Fruit fly (Drosophila melanogaster) whole organism, embryonic: ENCODE results near the gene spdo.

Source experiments
- BEAF-32 ChIP-seq: fragments of 200-800 bp; sonication (Bioruptor generic); optimal IDR thresholded peaks from 3 replicates; lab custom pipeline; 2017; ENCODE audit warnings: missing biosample characterization, missing genetic modification characterization, mild to moderate bottlenecking, moderate library complexity, missing genetic modification reagents
- C15 ChIP-seq: fragments of 200-800 bp; sonication (Bioruptor generic); IDR thresholded peaks from 3 replicates; pipeline ENCODE4 v1.3.6; 2022; ENCODE audit warnings: missing biosample characterization, missing genetic modification characterization
- CG10274 ChIP-seq: fragments of 200-800 bp; sonication (Bioruptor generic); optimal IDR thresholded peaks from 3 replicates; lab custom pipeline; 2017; ENCODE audit warnings: missing biosample characterization, mild to moderate bottlenecking, missing genetic modification characterization
- CG10321 ChIP-seq: fragments of 200-800 bp; sonication (Bioruptor generic); IDR thresholded peaks from 2 replicates; pipeline ENCODE4 v1.3.6; 2022; ENCODE audit warnings: missing biosample characterization, missing genetic modification characterization
- CG10366 ChIP-seq: fragments of 200-800 bp; sonication (Bioruptor generic); IDR thresholded peaks from 2 replicates; pipeline ENCODE4 v1.3.6; 2022; ENCODE audit warnings: missing biosample characterization, missing genetic modification characterization
- CG11085 ChIP-seq: fragments of 200-800 bp; sonication (Bioruptor generic); IDR thresholded peaks from 2 replicates; pipeline ENCODE4 v1.3.6; 2022; ENCODE audit warnings: missing biosample characterization, missing genetic modification characterization
- CG11456 ChIP-seq: fragments of 200-800 bp; sonication (Bioruptor generic); IDR thresholded peaks from 3 replicates; pipeline ENCODE4 v1.3.6; 2022; ENCODE audit warnings: missing biosample characterization, missing genetic modification characterization
- CG12236 ChIP-seq: fragments of 200-800 bp; sonication (Bioruptor generic); optimal IDR thresholded peaks from 2 replicates; lab custom pipeline; 2016; ENCODE audit warnings: missing biosample characterization, missing genetic modification characterization
- CG1233 ChIP-seq: fragments of 200-800 bp; sonication (Bioruptor generic); optimal IDR thresholded peaks from 4 replicates; lab custom pipeline; 2018; ENCODE audit warnings: missing biosample characterization, mild to moderate bottlenecking, missing genetic modification characterization
- CG12769 ChIP-seq: fragments of 200-800 bp; sonication (Bioruptor generic); optimal IDR thresholded peaks from 2 replicates; lab custom pipeline; 2019; ENCODE audit warnings: missing biosample characterization, mild to moderate bottlenecking, missing genetic modification characterization, moderate library complexity
- CG14014 ChIP-seq: fragments of 200-800 bp; sonication (Bioruptor generic); IDR thresholded peaks from 2 replicates; pipeline ENCODE4 v1.3.6; 2022; ENCODE audit warnings: missing biosample characterization, missing genetic modification characterization
- CG14860 ChIP-seq: fragments of 200-800 bp; sonication (Bioruptor generic); IDR thresholded peaks from 3 replicates; pipeline ENCODE4 v1.3.6; 2022; ENCODE audit warnings: missing biosample characterization, missing genetic modification characterization; ENCODE audit not compliant: partially characterized antibody
- CG18011 ChIP-seq: fragments of 200-800 bp; sonication (Bioruptor generic); optimal IDR thresholded peaks from 2 replicates; lab custom pipeline; 2017; ENCODE audit warnings: missing biosample characterization, missing genetic modification characterization, mild to moderate bottlenecking, moderate library complexity, missing genotype
- CG18262 ChIP-seq: fragments of 200-800 bp; optimal IDR thresholded peaks from 3 replicates; lab custom pipeline; 2019; ENCODE audit warnings: missing biosample characterization, mild to moderate bottlenecking, missing genetic modification characterization, moderate library complexity
- CG2712 ChIP-seq: fragments of 200-800 bp; optimal IDR thresholded peaks from 3 replicates; lab custom pipeline; 2019; ENCODE audit warnings: missing biosample characterization, mild to moderate bottlenecking, missing genetic modification characterization, moderate library complexity
- CG32532 ChIP-seq: fragments of 200-800 bp; sonication (Bioruptor generic); IDR thresholded peaks from 2 replicates; pipeline ENCODE4 v1.3.6; 2022; ENCODE audit warnings: missing biosample characterization, missing genetic modification characterization
- CG33557 ChIP-seq: fragments of 200-800 bp; sonication (Bioruptor generic); optimal IDR thresholded peaks from 2 replicates; lab custom pipeline; 2019; ENCODE audit warnings: missing biosample characterization, mild to moderate bottlenecking, missing genetic modification characterization, moderate library complexity
- CG34224 ChIP-seq: fragments of 200-800 bp; sonication (Bioruptor generic); IDR thresholded peaks from 3 replicates; pipeline ENCODE4 v1.3.6; 2022; ENCODE audit warnings: missing biosample characterization, missing genetic modification characterization; ENCODE audit not compliant: partially characterized antibody
- CG6175 ChIP-seq: fragments of 200-800 bp; sonication (Bioruptor generic); IDR thresholded peaks from 3 replicates; pipeline ENCODE4 v1.3.6; 2022; ENCODE audit warnings: missing biosample characterization, missing genetic modification characterization
- CG6254 ChIP-seq: fragments of 200-800 bp; sonication (Bioruptor generic); optimal IDR thresholded peaks from 3 replicates; lab custom pipeline; 2017; ENCODE audit warnings: mild to moderate bottlenecking, missing biosample characterization, missing genetic modification reagents, missing genetic modification characterization
- CG6683 ChIP-seq: fragments of 200-800 bp; sonication (Bioruptor generic); optimal IDR thresholded peaks from 2 replicates; lab custom pipeline; 2017; ENCODE audit warnings: missing biosample characterization, mild to moderate bottlenecking, missing genetic modification characterization, missing genetic modification reagents
- CG7372 ChIP-seq: fragments of 200-800 bp; sonication (Bioruptor generic); IDR thresholded peaks from 2 replicates; pipeline ENCODE4 v1.3.6; 2022; ENCODE audit warnings: missing biosample characterization, missing genetic modification characterization
- CG7963 ChIP-seq: fragments of 200-800 bp; sonication (Bioruptor generic); IDR thresholded peaks from 3 replicates; pipeline ENCODE4 v1.3.6; 2022; ENCODE audit warnings: missing biosample characterization, missing genetic modification characterization; ENCODE audit not compliant: partially characterized antibody
- CHES-1-like ChIP-seq: fragments of 200-800 bp; sonication (Bioruptor generic); optimal IDR thresholded peaks from 2 replicates; lab custom pipeline; 2016; ENCODE audit warnings: missing biosample characterization, missing genetic modification characterization
- Dref ChIP-seq: fragments of 200-800 bp; sonication (Bioruptor generic); IDR thresholded peaks from 2 replicates; pipeline ENCODE4 v1.3.6; 2022; ENCODE audit warnings: missing biosample characterization, missing genetic modification characterization
- Ets97D ChIP-seq: fragments of 200-800 bp; sonication (Bioruptor generic); optimal IDR thresholded peaks from 3 replicates; lab custom pipeline; 2016; ENCODE audit warnings: missing biosample characterization, missing genetic modification characterization
- Kr ChIP-seq: fragments of 200-800 bp; sonication (Bioruptor generic); optimal IDR thresholded peaks from 2 replicates; lab custom pipeline; 2017; ENCODE audit warnings: missing biosample characterization, mild to moderate bottlenecking, missing genetic modification characterization
- MESR4 ChIP-seq: fragments of 200-800 bp; sonication (Bioruptor generic); optimal IDR thresholded peaks from 2 replicates; lab custom pipeline; 2018; ENCODE audit warnings: missing biosample characterization, mild to moderate bottlenecking, missing genetic modification characterization, moderate library complexity
- Mes4 ChIP-seq: fragments of 200-800 bp; sonication (Bioruptor generic); optimal IDR thresholded peaks from 2 replicates; lab custom pipeline; 2016; ENCODE audit warnings: missing biosample characterization, missing genetic modification characterization
- NFAT ChIP-seq: fragments of 200-800 bp; sonication (Bioruptor generic); IDR thresholded peaks from 2 replicates; pipeline ENCODE4 v1.3.6; 2022; ENCODE audit warnings: missing biosample characterization, missing genetic modification characterization
- Oli ChIP-seq: fragments of 200-800 bp; sonication (Bioruptor generic); optimal IDR thresholded peaks from 2 replicates; lab custom pipeline; 2018; ENCODE audit warnings: missing biosample characterization, mild to moderate bottlenecking, missing genetic modification characterization, moderate library complexity
- Ravus ChIP-seq: fragments of 200-800 bp; sonication (Bioruptor generic); IDR thresholded peaks from 2 replicates; pipeline ENCODE4 v1.3.6; 2022; ENCODE audit warnings: missing biosample characterization, missing genetic modification characterization
- Taf1 ChIP-seq: fragments of 200-800 bp; sonication (Bioruptor generic); IDR thresholded peaks from 2 replicates; pipeline ENCODE4 v1.3.6; 2022; ENCODE audit warnings: missing biosample characterization, missing genetic modification characterization
- aop ChIP-seq: fragments of 200-800 bp; sonication (Bioruptor generic); IDR thresholded peaks from 2 replicates; pipeline ENCODE4 v1.3.6; 2022; ENCODE audit warnings: missing biosample characterization, missing genetic modification characterization
- az2 ChIP-seq: fragments of 200-800 bp; sonication (Bioruptor generic); optimal IDR thresholded peaks from 3 replicates; lab custom pipeline; 2016; ENCODE audit warnings: missing biosample characterization, missing genetic modification characterization
- crc ChIP-seq: fragments of 200-800 bp; sonication (Bioruptor generic); optimal IDR thresholded peaks from 2 replicates; lab custom pipeline; 2016; ENCODE audit warnings: missing biosample characterization, missing genetic modification characterization
- grau ChIP-seq: fragments of 200-800 bp; optimal IDR thresholded peaks from 3 replicates; lab custom pipeline; 2019; ENCODE audit warnings: missing biosample characterization, mild to moderate bottlenecking, missing genetic modification characterization, moderate library complexity
- her ChIP-seq: fragments of 200-800 bp; sonication (Bioruptor generic); optimal IDR thresholded peaks from 2 replicates; lab custom pipeline; 2016; ENCODE audit warnings: missing biosample characterization, missing genetic modification characterization
- hkb ChIP-seq, 2 experiments: fragments of 200-800 bp in 1 of 2; fragments of >200 bp in 1 of 2; sonication (Bioruptor generic) in 1 of 2; IDR thresholded peaks in 1 of 2; optimal IDR thresholded peaks in 1 of 2; 2 replicates each; pipeline versions ENCODE4 v1.3.6 to Lab custom; 2017 to 2022; ENCODE audit warnings: missing biosample characterization in 1 of 2, missing genetic modification characterization in 1 of 2
- hth ChIP-seq: fragments of >200 bp; optimal IDR thresholded peaks from 2 replicates; lab custom pipeline; 2017; ENCODE audit warnings: inconsistent platforms
- kay ChIP-seq: fragments of 200-800 bp; sonication (Bioruptor generic); optimal IDR thresholded peaks from 2 replicates; lab custom pipeline; 2016; ENCODE audit warnings: missing biosample characterization, missing genetic modification characterization
- mam ChIP-seq: fragments of 200-800 bp; sonication (Bioruptor generic); optimal IDR thresholded peaks from 3 replicates; lab custom pipeline; 2016; ENCODE audit warnings: missing biosample characterization, missing genetic modification characterization
- salm ChIP-seq: fragments of 200-800 bp; sonication (Bioruptor generic); optimal IDR thresholded peaks from 2 replicates; lab custom pipeline; 2018; ENCODE audit warnings: missing biosample characterization, mild to moderate bottlenecking, missing genetic modification characterization
- seq ChIP-seq: fragments of 200-800 bp; sonication (Bioruptor generic); IDR thresholded peaks from 2 replicates; pipeline ENCODE4 v1.3.6; 2022; ENCODE audit warnings: missing biosample characterization, missing genetic modification characterization
- sim ChIP-seq: fragments of 200-800 bp; sonication (Bioruptor generic); IDR thresholded peaks from 2 replicates; pipeline ENCODE4 v1.3.6; 2022; ENCODE audit warnings: missing biosample characterization, missing genetic modification characterization
- slbo ChIP-seq: fragments of 200-800 bp; sonication (Bioruptor generic); IDR thresholded peaks from 2 replicates; pipeline ENCODE4 v1.3.6; 2022; ENCODE audit warnings: missing biosample characterization, missing genetic modification characterization
- sug ChIP-seq: fragments of 200-800 bp; optimal IDR thresholded peaks from 2 replicates; lab custom pipeline; 2019; ENCODE audit warnings: missing biosample characterization, mild to moderate bottlenecking, missing genetic modification characterization, moderate library complexity
- trh ChIP-seq: fragments of 200-800 bp; sonication (Bioruptor generic); optimal IDR thresholded peaks from 2 replicates; lab custom pipeline; 2016; ENCODE audit warnings: missing biosample characterization, missing genetic modification characterization
- wor ChIP-seq: fragments of 200-800 bp; sonication (Bioruptor generic); IDR thresholded peaks from 2 replicates; pipeline ENCODE4 v1.3.6; 2022; ENCODE audit warnings: missing biosample characterization, missing genetic modification characterization
- zen2 ChIP-seq: fragments of 200-800 bp; sonication (Bioruptor generic); IDR thresholded peaks from 3 replicates; pipeline ENCODE4 v1.3.6; 2022; ENCODE audit warnings: missing biosample characterization, missing genetic modification characterization; ENCODE audit not compliant: partially characterized antibody

Gene spdo

dm6 chr3R:30450224-30450623, 26.3 kb upstream of the spdo start (continued):
- TF ChIP-seq sim (GFP tag; lab: Robert Waterston, UW), result peak; percentile 88
- peak; percentile 72 for TF ChIP-seq CG6683 (GFP tag; lab: Kevin White, UChicago)
- TF ChIP-seq trh (GFP tag; lab: Kevin White, UChicago), result peak; percentile 74
- peak; percentile 7 for TF ChIP-seq MESR4 (GFP tag; lab: Kevin White, UChicago)
- peak; percentile 31; the same call in 1 of the 2 replicates for TF ChIP-seq wor (GFP tag; lab: Robert Waterston, UW)
- peak; percentile 39 for TF ChIP-seq crc (GFP tag; lab: Kevin White, UChicago)
- peak; percentile 35 for TF ChIP-seq CG2712 (tag; lab: Kevin White, UChicago)
- TF ChIP-seq CG11085, result peak; percentile 85; the same call in 1 of the 2 replicates
- no peak for TF ChIP-seq Kr (GFP tag; lab: Kevin White, UChicago)
- TF ChIP-seq Oli, result no peak
- peak; percentile 77 for TF ChIP-seq Taf1 (GFP tag; lab: Robert Waterston, UW)
- peak; percentile 79 for TF ChIP-seq Mes4 (GFP tag; lab: Kevin White, UChicago)
- TF ChIP-seq hth (lab: Kevin White, UChicago), result no peak
- TF ChIP-seq Dref (GFP tag; lab: Robert Waterston, UW), result peak; percentile 27; the same call in 1 of the 2 replicates
- no peak for TF ChIP-seq zen2
- peak; percentile 85; the same call in 1 of the 3 replicates for TF ChIP-seq C15 (GFP tag; lab: Robert Waterston, UW)
- peak; percentile 17 for TF ChIP-seq salm (tag; lab: Kevin White, UChicago)
- TF ChIP-seq CG10366 (GFP tag; lab: Robert Waterston, UW), result peak; percentile 69
- TF ChIP-seq Ravus, result peak; percentile 26; the same call in 1 of the 2 replicates
- TF ChIP-seq CG32532, result peak; percentile 86
- TF ChIP-seq grau (tag; lab: Kevin White, UChicago), result peak; percentile 11
- no peak for TF ChIP-seq BEAF-32 (GFP tag; lab: Kevin White, UChicago)
- no peak for TF ChIP-seq CG18262 (tag; lab: Kevin White, UChicago)
- peak; percentile 65 for TF ChIP-seq CG18011 (GFP tag; lab: Kevin White, UChicago)
- TF ChIP-seq hkb (optimal IDR thresholded peaks at IDR 0.05; lab: Kevin White, UChicago), result no peak
- peak; percentile 93 for TF ChIP-seq hkb (GFP tag; IDR thresholded peaks at IDR 0.05; lab: Robert Waterston, UW)
- TF ChIP-seq mam (GFP tag; lab: Kevin White, UChicago), result peak; percentile 75
- TF ChIP-seq CG11456 (GFP tag; lab: Robert Waterston, UW), result peak; percentile 85
- TF ChIP-seq CG6175, result peak; percentile 46; the same call in 1 of the 3 replicates
- TF ChIP-seq seq (GFP tag; lab: Robert Waterston, UW), result peak; percentile 90
- peak; percentile 25; the same call in 1 of the 2 replicates for TF ChIP-seq CG7372 (GFP tag; lab: Robert Waterston, UW)
- TF ChIP-seq CG12236 (GFP tag; lab: Kevin White, UChicago), result peak; percentile 86
- peak; percentile 81 for TF ChIP-seq slbo (GFP tag; lab: Robert Waterston, UW)
- no peak for TF ChIP-seq CG14860 (GFP tag; lab: Robert Waterston, UW)
- peak; percentile 41 for TF ChIP-seq Ets97D
- TF ChIP-seq az2 (GFP tag; lab: Kevin White, UChicago), result peak; percentile 45
- TF ChIP-seq sug, result no peak
- TF ChIP-seq CG1233 (GFP tag; lab: Kevin White, UChicago), result peak; percentile 85
- peak; percentile 52; the same call in 1 of the 3 replicates for TF ChIP-seq CG34224
- peak; percentile 72 for TF ChIP-seq CG10321 (GFP tag; lab: Robert Waterston, UW)
- peak; percentile 78 for TF ChIP-seq CG33557
- TF ChIP-seq her (GFP tag; lab: Kevin White, UChicago), result peak; percentile 79
- TF ChIP-seq CG14014 (GFP tag; lab: Robert Waterston, UW), result no peak; the same call in 1 of the 2 replicates
- TF ChIP-seq CG7963 (GFP tag; lab: Robert Waterston, UW), result no peak
- TF ChIP-seq CG6254 (GFP tag; lab: Kevin White, UChicago), result peak; percentile 82
- peak; percentile 67 for TF ChIP-seq CG12769 (tag; lab: Kevin White, UChicago)
- TF ChIP-seq CG10274 (GFP tag; lab: Kevin White, UChicago), result peak; percentile 12
- TF ChIP-seq NFAT (GFP tag; lab: Robert Waterston, UW), result peak; percentile 79; the same call in 1 of the 2 replicates
- peak; percentile 80 for TF ChIP-seq CHES-1-like (GFP tag; lab: Kevin White, UChicago)
- peak; percentile 28 for TF ChIP-seq kay
- TF ChIP-seq aop (GFP tag; lab: Robert Waterston, UW), result no peak
